Worm (Caenorhabditis elegans): ENCODE data around the gene R07A4.3.

R07A4.3 gene

ce11 chrX:10770988-10771496, 17.5 kb downstream of the R07A4.3 start (continued):
- TF ChIP-seq elt-3 (tag; optimal IDR thresholded peaks at IDR 0.05) (no peak), zag-1 (tag; optimal IDR thresholded peaks at IDR 0.05) (peak; percentile 86), nhr-12 (tag; optimal IDR thresholded peaks at IDR 0.05) (no peak), ztf-1 (GFP tag; conservative IDR thresholded peaks at IDR 0.05) (no peak), sma-9 (GFP tag; optimal IDR thresholded peaks at IDR 0.05) (peak; percentile 99), sma-9 (tag; optimal IDR thresholded peaks at IDR 0.05) (no peak), F13H6.1 (tag; optimal IDR thresholded peaks at IDR 0.05) (peak; percentile 97), nhr-23 (tag; optimal IDR thresholded peaks at IDR 0.05) (no peak), elt-1 (tag; optimal IDR thresholded peaks at IDR 0.05) (no peak), alr-1 (tag; optimal IDR thresholded peaks at IDR 0.05) (no peak)

- TF ChIP-seq nhr-25 (tag; optimal IDR thresholded peaks at IDR 0.05) = peak; percentile 73
- no peak for TF ChIP-seq unc-39 (tag; optimal IDR thresholded peaks at IDR 0.05)
- TF ChIP-seq fos-1 (tag; optimal IDR thresholded peaks at IDR 0.05) = peak; percentile 95
- peak; percentile 94 for TF ChIP-seq nhr-129 (tag; optimal IDR thresholded peaks at IDR 0.05)
- no peak for TF ChIP-seq peb-1 (tag; optimal IDR thresholded peaks at IDR 0.05)
- no peak for TF ChIP-seq nhr-10 (tag; optimal IDR thresholded peaks at IDR 0.05)
- TF ChIP-seq nhr-21 (tag; optimal IDR thresholded peaks at IDR 0.05) = peak; percentile 68
- TF ChIP-seq ztf-4 (tag; optimal IDR thresholded peaks at IDR 0.05) = peak; percentile 80
- TF ChIP-seq snpc-4 (tag; optimal IDR thresholded peaks at IDR 0.05) = no peak
- no peak for TF ChIP-seq lin-11 (tag; optimal IDR thresholded peaks at IDR 0.05)
- no peak for TF ChIP-seq skn-1 (tag; optimal IDR thresholded peaks at IDR 0.05)
- TF ChIP-seq F13H6.1 (tag; optimal IDR thresholded peaks at IDR 0.05) = peak; percentile 89
- no peak for TF ChIP-seq Y55F3AM.14 (GFP tag; optimal IDR thresholded peaks at IDR 0.05)
- TF ChIP-seq sem-4 (tag; optimal IDR thresholded peaks at IDR 0.05) = peak; percentile 59
- peak; percentile 9 for TF ChIP-seq lin-39 (tag; optimal IDR thresholded peaks at IDR 0.05)
- no peak for TF ChIP-seq ceh-82 (tag; optimal IDR thresholded peaks at IDR 0.05)
- TF ChIP-seq R02D3.7 (tag; optimal IDR thresholded peaks at IDR 0.05) = no peak
- TF ChIP-seq unc-62 (GFP tag; optimal IDR thresholded peaks at IDR 0.05) = no peak
- peak; percentile 18 for TF ChIP-seq blmp-1 (tag; optimal IDR thresholded peaks at IDR 0.05; ENCODE audit: insufficient read depth)
- no peak for TF ChIP-seq alr-1 (tag; optimal IDR thresholded peaks at IDR 0.05)
- peak; percentile 61 for TF ChIP-seq egl-27 (tag; optimal IDR thresholded peaks at IDR 0.05)
- peak; percentile 52 for TF ChIP-seq C34F6.9 (tag; optimal IDR thresholded peaks at IDR 0.05)
- no peak for TF ChIP-seq elt-1 (tag; optimal IDR thresholded peaks at IDR 0.05)
- peak in 1 of 2 experiments; percentile 20 for TF ChIP-seq mdl-1 (tag; optimal IDR thresholded peaks at IDR 0.05)
- peak; percentile 84 for TF ChIP-seq crh-2 (tag; optimal IDR thresholded peaks at IDR 0.05)
- peak in 1 of 2 experiments; percentile 73 for TF ChIP-seq lsy-2 (tag; optimal IDR thresholded peaks at IDR 0.05)
- no peak for TF ChIP-seq nhr-77 (tag; optimal IDR thresholded peaks at IDR 0.05)
- TF ChIP-seq ama-1 (optimal IDR thresholded peaks at IDR 0.05) = peak; percentile 50
- TF ChIP-seq nhr-11 (tag; optimal IDR thresholded peaks at IDR 0.05) = no peak
- peak; percentile 85 for TF ChIP-seq sma-3 (GFP tag; optimal IDR thresholded peaks at IDR 0.05)
- TF ChIP-seq dmd-4 (tag; optimal IDR thresholded peaks at IDR 0.05) = no peak
- no peak for TF ChIP-seq ztf-1 (GFP tag; conservative IDR thresholded peaks at IDR 0.05)
- no peak for TF ChIP-seq ZK546.5 (tag; optimal IDR thresholded peaks at IDR 0.05)
- TF ChIP-seq lin-13 (GFP tag; optimal IDR thresholded peaks at IDR 0.05) = peak; percentile 6
- no peak for TF ChIP-seq mab-5 (tag; optimal IDR thresholded peaks at IDR 0.05)
- TF ChIP-seq elt-3 (tag; optimal IDR thresholded peaks at IDR 0.05) = no peak
- no peak for TF ChIP-seq aly-2 (tag; optimal IDR thresholded peaks at IDR 0.05)
- TF ChIP-seq unc-55 (GFP tag; optimal IDR thresholded peaks at IDR 0.05) = no peak
- no peak for TF ChIP-seq nhr-12 (tag; optimal IDR thresholded peaks at IDR 0.05)
- TF ChIP-seq zag-1 (tag; optimal IDR thresholded peaks at IDR 0.05) = no peak
- TF ChIP-seq ztf-11 (tag; optimal IDR thresholded peaks at IDR 0.05) = no peak
- peak; percentile 100 for TF ChIP-seq sma-9 (GFP tag; optimal IDR thresholded peaks at IDR 0.05)
- TF ChIP-seq sma-9 (tag; optimal IDR thresholded peaks at IDR 0.05) = no peak
- peak; percentile 47 for TF ChIP-seq nhr-6 (tag; optimal IDR thresholded peaks at IDR 0.05)
- TF ChIP-seq mbf-1 (tag; optimal IDR thresholded peaks at IDR 0.05) = no peak
- no peak for TF ChIP-seq nhr-237 (tag; optimal IDR thresholded peaks at IDR 0.05)
- TF ChIP-seq ceh-16 (tag; optimal IDR thresholded peaks at IDR 0.05) = no peak
- no peak for TF ChIP-seq nhr-23 (tag; optimal IDR thresholded peaks at IDR 0.05)
- TF ChIP-seq gmeb-1 (tag; optimal IDR thresholded peaks at IDR 0.05) = peak; percentile 70
Measured at ce11 chrX:10772165-10772584, 18.7 kb downstream of the R07A4.3 start.

Data from whole organism, L2 larva.